Worm (Caenorhabditis elegans): Measurements from ENCODE around the gene srh-95.

- TF ChIP-seq med-1 (GFP tag; optimal IDR thresholded peaks at IDR 0.05; ENCODE audit: insufficient read depth) (no peak), T22C8.4 (GFP tag; IDR thresholded peaks at IDR 0.05) (no peak), ztf-29 (GFP tag; IDR thresholded peaks at IDR 0.05) (no peak), flt-1 (GFP tag; IDR thresholded peaks at IDR 0.05) (no peak), ztf-23 (GFP tag; IDR thresholded peaks at IDR 0.05) (no peak), ref-1 (GFP tag; conservative IDR thresholded peaks at IDR 0.05) (no peak)
Observed at ce11 chrV:16214505-16214904, 32.2 kb upstream of the srh-95 start, which contains the start of gene F11A5.9.
